Fruit fly (Drosophila melanogaster): ENCODE measurements around the gene CG15760.

DNA sequence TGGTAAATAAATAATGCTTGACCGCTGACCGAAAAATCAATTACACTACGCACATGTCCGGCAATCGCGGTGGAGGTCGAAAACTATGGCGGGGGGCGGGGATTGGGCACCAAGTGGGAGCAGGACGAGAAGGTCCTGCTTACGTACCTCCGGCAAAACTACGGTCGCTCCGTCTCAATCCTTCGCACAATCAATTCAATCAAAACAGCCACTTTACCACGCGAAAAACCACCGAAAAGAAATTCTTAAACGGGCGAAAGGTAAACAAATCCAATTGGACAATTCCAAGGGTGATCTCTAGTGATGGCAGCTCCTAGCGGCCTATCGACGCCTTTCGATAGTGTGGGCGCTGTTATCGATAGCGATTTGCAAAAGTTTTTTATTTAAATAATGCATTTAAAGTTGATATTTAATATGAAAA lies 48.5 kb downstream of the CG15760 start, which contains the start of gene Nadsyn:
- TF ChIP-seq Vsx2 (GFP tag; optimal IDR thresholded peaks at IDR 0.05; ENCODE audit: partially characterized antibody) = no peak
- TF ChIP-seq lola (GFP tag; optimal IDR thresholded peaks at IDR 0.05) = no peak
